Worm (Caenorhabditis elegans) whole organism, L3 larva: ENCODE data around the gene C14A6.3.

ENCODE experiments used
- R02D3.7 ChIP-seq: fragments of 150-350 bp; optimal IDR thresholded peaks from 2 replicates; lab custom pipeline; 2014; ENCODE audit warnings: missing biosample characterization, missing genetic modification characterization
- ZK546.5 ChIP-seq: sonication (generic microtip); optimal IDR thresholded peaks from 2 replicates; lab custom pipeline; 2017; ENCODE audit warnings: missing biosample characterization, missing genetic modification characterization
- aly-2 ChIP-seq: fragments of 150-350 bp; optimal IDR thresholded peaks from 2 replicates; lab custom pipeline; 2014; ENCODE audit warnings: missing biosample characterization, missing genetic modification characterization
- ceh-16 ChIP-seq: sonication (generic microtip); optimal IDR thresholded peaks from 2 replicates; lab custom pipeline; 2017; ENCODE audit warnings: missing biosample characterization, missing genetic modification characterization
- ceh-28 ChIP-seq: fragments of 150-350 bp; optimal IDR thresholded peaks from 2 replicates; lab custom pipeline; 2014; ENCODE audit warnings: missing biosample characterization, missing genetic modification reagents, missing genetic modification characterization
- ceh-82 ChIP-seq: fragments of 150-350 bp; optimal IDR thresholded peaks from 2 replicates; lab custom pipeline; 2014; ENCODE audit warnings: missing biosample characterization, missing genetic modification characterization
- ceh-9 ChIP-seq: sonication (generic microtip); optimal IDR thresholded peaks from 2 replicates; lab custom pipeline; 2018; ENCODE audit warnings: missing biosample characterization, missing genetic modification characterization
- daf-12 ChIP-seq: fragments of 150-350 bp; optimal IDR thresholded peaks from 2 replicates; lab custom pipeline; 2014; ENCODE audit warnings: missing biosample characterization, missing genetic modification reagents, missing genetic modification characterization
- egl-27 ChIP-seq: sonication (generic microtip); optimal IDR thresholded peaks from 4 replicates; lab custom pipeline; 2017; ENCODE audit warnings: missing biosample characterization, missing genetic modification reagents, missing genetic modification characterization
- egl-5 ChIP-seq: fragments of 150-350 bp; optimal IDR thresholded peaks from 2 replicates; lab custom pipeline; 2017; ENCODE audit warnings: missing biosample characterization, missing genetic modification reagents, missing genetic modification characterization, inconsistent platforms
- elt-1 ChIP-seq: fragments of 150-350 bp; optimal IDR thresholded peaks from 2 replicates; lab custom pipeline; 2014; ENCODE audit warnings: missing biosample characterization, missing genetic modification characterization
- elt-2 ChIP-seq: sonication (generic microtip); optimal IDR thresholded peaks from 2 replicates; lab custom pipeline; 2016; ENCODE audit warnings: missing genetic modification reagents, mild to moderate bottlenecking, missing genetic modification characterization, missing compliant biosample characterization
- elt-3 ChIP-seq, 3 experiments: fragments of 150-350 bp in 1 of 3; sonication (generic microtip) in 2 of 3; optimal IDR thresholded peaks; 2 replicates in 2 of 3; 4 replicates in 1 of 3; lab custom pipeline; 2014 to 2017; ENCODE audit warnings: missing biosample characterization in 3 of 3, missing genetic modification characterization in 3 of 3
- eor-1 ChIP-seq, 2 experiments: fragments of 150-350 bp; optimal IDR thresholded peaks; 2 replicates each; lab custom pipeline; 2014 to 2018; ENCODE audit warnings: missing biosample characterization in 2 of 2, missing genetic modification characterization in 2 of 2
- fkh-10 ChIP-seq: sonication (generic microtip); optimal IDR thresholded peaks from 2 replicates; lab custom pipeline; 2017; ENCODE audit warnings: missing biosample characterization, missing genetic modification reagents, missing genetic modification characterization
- fkh-2 ChIP-seq: fragments of 150-350 bp; optimal IDR thresholded peaks from 2 replicates; lab custom pipeline; 2014; ENCODE audit warnings: missing biosample characterization, missing genetic modification reagents, missing genetic modification characterization
- fos-1 ChIP-seq: fragments of 150-350 bp; optimal IDR thresholded peaks from 2 replicates; lab custom pipeline; 2014; ENCODE audit warnings: missing biosample characterization, missing genetic modification characterization
- lin-15B ChIP-seq: fragments of 150-350 bp; optimal IDR thresholded peaks from 2 replicates; lab custom pipeline; 2014; ENCODE audit warnings: missing biosample characterization, missing genetic modification characterization
- lin-39 ChIP-seq: fragments of 150-350 bp; optimal IDR thresholded peaks from 2 replicates; lab custom pipeline; 2018; ENCODE audit warnings: missing biosample characterization, missing genetic modification reagents, missing genetic modification characterization
- lsy-12 ChIP-seq: sonication (generic microtip); optimal IDR thresholded peaks from 2 replicates; lab custom pipeline; 2016; ENCODE audit warnings: mild to moderate bottlenecking, missing genetic modification characterization, missing compliant biosample characterization
- mdl-1 ChIP-seq: fragments of 150-350 bp; optimal IDR thresholded peaks from 2 replicates; lab custom pipeline; 2014; ENCODE audit warnings: missing biosample characterization, missing genetic modification characterization
- nfya-1 ChIP-seq: sonication (generic microtip); optimal IDR thresholded peaks from 2 replicates; lab custom pipeline; 2017; ENCODE audit warnings: missing genetic modification characterization, mild to moderate bottlenecking, missing compliant biosample characterization, antibody characterized with exemption, moderate library complexity; ENCODE audit not compliant: insufficient read depth
- nhr-11 ChIP-seq: fragments of 150-350 bp; optimal IDR thresholded peaks from 2 replicates; lab custom pipeline; 2014; ENCODE audit warnings: missing biosample characterization, missing genetic modification characterization
- nhr-12 ChIP-seq: fragments of 150-350 bp; optimal IDR thresholded peaks from 2 replicates; lab custom pipeline; 2014; ENCODE audit warnings: missing biosample characterization, missing genetic modification characterization
- nhr-23 ChIP-seq: fragments of 150-350 bp; optimal IDR thresholded peaks from 2 replicates; lab custom pipeline; 2014; ENCODE audit warnings: missing biosample characterization, missing genetic modification reagents, missing genetic modification characterization
- nhr-237 ChIP-seq: fragments of 150-350 bp; optimal IDR thresholded peaks from 2 replicates; lab custom pipeline; 2014; ENCODE audit warnings: missing biosample characterization, missing genetic modification characterization
- nhr-25 ChIP-seq: sonication (generic microtip); optimal IDR thresholded peaks from 2 replicates; lab custom pipeline; 2017; ENCODE audit warnings: missing biosample characterization, missing genetic modification characterization
- nhr-28 ChIP-seq: fragments of 150-350 bp; optimal IDR thresholded peaks from 2 replicates; lab custom pipeline; 2014; ENCODE audit warnings: missing biosample characterization, missing genetic modification characterization
- nhr-43 ChIP-seq: sonication (generic microtip); optimal IDR thresholded peaks from 2 replicates; lab custom pipeline; 2016; ENCODE audit warnings: mild to moderate bottlenecking, missing genetic modification characterization, missing compliant biosample characterization; ENCODE audit not compliant: poor library complexity, severe bottlenecking
- nhr-67 ChIP-seq: fragments of 150-350 bp; optimal IDR thresholded peaks from 2 replicates; lab custom pipeline; 2014; ENCODE audit warnings: missing biosample characterization, missing genetic modification characterization
- nhr-76 ChIP-seq: fragments of 150-350 bp; sonication (generic microtip); optimal IDR thresholded peaks from 5 replicates; lab custom pipeline; 2014; ENCODE audit warnings: missing biosample characterization, missing genetic modification characterization
- nhr-77 ChIP-seq: fragments of 150-350 bp; optimal IDR thresholded peaks from 2 replicates; lab custom pipeline; 2014; ENCODE audit warnings: missing biosample characterization, missing genetic modification characterization
- pqm-1 ChIP-seq: fragments of 150-350 bp; optimal IDR thresholded peaks from 2 replicates; lab custom pipeline; 2017; ENCODE audit warnings: missing biosample characterization, missing genetic modification characterization, inconsistent platforms
- sea-2 ChIP-seq: fragments of 150-350 bp; sonication (generic microtip); optimal IDR thresholded peaks from 4 replicates; lab custom pipeline; 2014; ENCODE audit warnings: missing biosample characterization, missing genetic modification reagents, missing genetic modification characterization
- skn-1 ChIP-seq: fragments of 150-350 bp; optimal IDR thresholded peaks from 2 replicates; lab custom pipeline; 2014; ENCODE audit warnings: missing biosample characterization, missing genetic modification characterization
- snpc-4 ChIP-seq: fragments of 150-350 bp; optimal IDR thresholded peaks from 2 replicates; lab custom pipeline; 2014; ENCODE audit warnings: missing biosample characterization, missing genetic modification characterization
- tbx-2 ChIP-seq: sonication (generic microtip); optimal IDR thresholded peaks from 2 replicates; lab custom pipeline; 2016; ENCODE audit warnings: mild to moderate bottlenecking, missing genetic modification characterization, missing compliant biosample characterization
- unc-39 ChIP-seq: sonication (generic microtip); optimal IDR thresholded peaks from 4 replicates; lab custom pipeline; 2017; ENCODE audit warnings: missing biosample characterization, missing genetic modification characterization
- unc-62 ChIP-seq: fragments of 150-350 bp; sonication (generic microtip); optimal IDR thresholded peaks from 4 replicates; lab custom pipeline; 2014; ENCODE audit warnings: missing biosample characterization, missing genetic modification reagents, missing genetic modification characterization
- zag-1 ChIP-seq: fragments of 150-350 bp; optimal IDR thresholded peaks from 2 replicates; lab custom pipeline; 2014; ENCODE audit warnings: missing biosample characterization, missing genetic modification characterization
- ztf-11 ChIP-seq: fragments of 150-350 bp; optimal IDR thresholded peaks from 2 replicates; lab custom pipeline; 2014; ENCODE audit warnings: missing biosample characterization, missing genetic modification characterization
- ztf-4 ChIP-seq: fragments of 150-350 bp; optimal IDR thresholded peaks from 2 replicates; lab custom pipeline; 2014; ENCODE audit warnings: missing biosample characterization, missing genetic modification characterization

Gene C14A6.3

ce11 chrV:18131049-18131448 lies 15.1 kb upstream of the C14A6.3 start, which contains the start of gene Y37H2A.12:
Gene Y37H2A.12, minus strand, starts transcription at chrV:18131129.
- no peak for TF ChIP-seq snpc-4
- no peak for TF ChIP-seq tbx-2
- TF ChIP-seq nhr-43 (tag; lab: Kevin White, UChicago), result no peak
- no peak for TF ChIP-seq elt-1 (tag; lab: Kevin White, UChicago)
- peak; percentile 6 for TF ChIP-seq ceh-28 (tag; lab: Kevin White, UChicago)
- no peak for TF ChIP-seq lin-15B (tag; lab: Kevin White, UChicago)
- no peak for TF ChIP-seq fkh-2 (tag; lab: Kevin White, UChicago)
- no peak for TF ChIP-seq nhr-237 (tag; lab: Kevin White, UChicago)

- no peak for TF ChIP-seq skn-1 (tag; lab: Kevin White, UChicago)
- TF ChIP-seq nhr-11 (tag; lab: Kevin White, UChicago), result no peak
- TF ChIP-seq, all 47 proteins: peak for 0
Measured at ce11 chrV:18133177-18133576, 13.0 kb upstream of the C14A6.3 start, which contains the start of gene Y37H2A.18. Gene Y37H2A.18, minus strand, starts transcription at chrV:18133277.

ce11 chrV:18134378-18134777 lies 11.8 kb upstream of the C14A6.3 start, which contains the start of gene Y37H2A.7:
Gene Y37H2A.7, minus strand, starts transcription at chrV:18134478.
- no peak for TF ChIP-seq lin-15B (tag; lab: Kevin White, UChicago)
- no peak for TF ChIP-seq nfya-1
- no peak for TF ChIP-seq pqm-1 (tag; lab: Kevin White, UChicago)
- no peak for TF ChIP-seq nhr-12
- TF ChIP-seq nhr-67, result no peak
- no peak for TF ChIP-seq snpc-4
- no peak for TF ChIP-seq elt-2 (tag; lab: Kevin White, UChicago)
- TF ChIP-seq daf-12 (tag; lab: Kevin White, UChicago), result no peak
- no peak for TF ChIP-seq aly-2

- TF ChIP-seq tbx-2, result no peak
- no peak for TF ChIP-seq egl-27 (tag; lab: Kevin White, UChicago)
- TF ChIP-seq nfya-1, result no peak
- no peak for TF ChIP-seq fkh-2 (tag; lab: Kevin White, UChicago)
- TF ChIP-seq unc-39 (tag; lab: Kevin White, UChicago), result no peak
- TF ChIP-seq elt-3 (tag; optimal IDR thresholded peaks at IDR 0.05; lab: Kevin White, UChicago), result no peak
- no peak for TF ChIP-seq ztf-11 (tag; lab: Kevin White, UChicago)
- no peak for TF ChIP-seq ceh-9 (tag; lab: Kevin White, UChicago)
- no peak for TF ChIP-seq nhr-43 (tag; lab: Kevin White, UChicago)
- no peak for TF ChIP-seq ZK546.5 (tag; lab: Kevin White, UChicago)
- no peak for TF ChIP-seq pqm-1 (tag; lab: Kevin White, UChicago)
- TF ChIP-seq lsy-12, result no peak
- TF ChIP-seq nhr-25, result no peak
- no peak for TF ChIP-seq aly-2
- TF ChIP-seq nhr-76 (tag; lab: Kevin White, UChicago), result no peak
- no peak for TF ChIP-seq R02D3.7 (tag; lab: Kevin White, UChicago)
- TF ChIP-seq nhr-28 (tag; lab: Kevin White, UChicago), result no peak
- no peak for TF ChIP-seq eor-1 (tag; optimal IDR thresholded peaks at IDR 0.05; lab: Kevin White, UChicago)
- no peak for TF ChIP-seq ceh-16 (tag; lab: Kevin White, UChicago)
- no peak for TF ChIP-seq egl-5 (tag; lab: Kevin White, UChicago)
Measured at ce11 chrV:18137679-18138078, 8.5 kb upstream of the C14A6.3 start.

ce11 chrV:18138695-18139094 lies 7.5 kb upstream of the C14A6.3 start, which contains the start of gene Y37H2A.10:
Gene Y37H2A.10, plus strand, starts transcription at chrV:18138995.
- TF ChIP-seq nhr-12 (no peak), nhr-237 (tag; lab: Kevin White, UChicago) (no peak), zag-1 (tag; lab: Kevin White, UChicago) (no peak)

ce11 chrV:18141161-18141560 lies 5.0 kb upstream of the C14A6.3 start, which contains the start of gene Y37H2A.11:
Gene Y37H2A.11, plus strand, starts transcription at chrV:18141461.
- TF ChIP-seq unc-39 (tag; lab: Kevin White, UChicago), result no peak
- no peak for TF ChIP-seq fkh-10 (GFP tag; lab: Kevin White, UChicago)
- no peak for TF ChIP-seq nhr-77
- no peak for TF ChIP-seq ztf-11 (tag; lab: Kevin White, UChicago)
- no peak for TF ChIP-seq lin-39 (tag; lab: Kevin White, UChicago)
- no peak for TF ChIP-seq ztf-4 (tag; lab: Kevin White, UChicago)
- no peak for TF ChIP-seq nhr-28 (tag; lab: Kevin White, UChicago)
- TF ChIP-seq R02D3.7 (tag; lab: Kevin White, UChicago), result no peak
- TF ChIP-seq aly-2, result no peak
- TF ChIP-seq elt-1 (tag; lab: Kevin White, UChicago), result no peak
- TF ChIP-seq nhr-67, result no peak
- no peak for TF ChIP-seq sea-2
- TF ChIP-seq unc-62 (GFP tag; lab: Kevin White, UChicago), result no peak
- TF ChIP-seq fkh-2 (tag; lab: Kevin White, UChicago), result no peak
- no peak for TF ChIP-seq nhr-76 (tag; lab: Kevin White, UChicago)
- TF ChIP-seq ceh-82, result no peak
- no peak for TF ChIP-seq elt-3 (tag; optimal IDR thresholded peaks at IDR 0.05; lab: Kevin White, UChicago)
- TF ChIP-seq fos-1 (tag; lab: Kevin White, UChicago), result no peak
- no peak for TF ChIP-seq nhr-23
- TF ChIP-seq mdl-1 (tag; lab: Kevin White, UChicago), result no peak
